Worm (Caenorhabditis elegans): Measurements from ENCODE around the gene apy-1.

apy-1 gene

ce11 chrX:7586588-7586987 is 17.1 kb upstream of the apy-1 start:
- TF ChIP-seq ceh-48 (tag; optimal IDR thresholded peaks at IDR 0.05) (no peak), C08G9.2 (tag; optimal IDR thresholded peaks at IDR 0.05) (peak; percentile 29), ceh-19 (GFP tag; optimal IDR thresholded peaks at IDR 0.05) (no peak)

DNA sequence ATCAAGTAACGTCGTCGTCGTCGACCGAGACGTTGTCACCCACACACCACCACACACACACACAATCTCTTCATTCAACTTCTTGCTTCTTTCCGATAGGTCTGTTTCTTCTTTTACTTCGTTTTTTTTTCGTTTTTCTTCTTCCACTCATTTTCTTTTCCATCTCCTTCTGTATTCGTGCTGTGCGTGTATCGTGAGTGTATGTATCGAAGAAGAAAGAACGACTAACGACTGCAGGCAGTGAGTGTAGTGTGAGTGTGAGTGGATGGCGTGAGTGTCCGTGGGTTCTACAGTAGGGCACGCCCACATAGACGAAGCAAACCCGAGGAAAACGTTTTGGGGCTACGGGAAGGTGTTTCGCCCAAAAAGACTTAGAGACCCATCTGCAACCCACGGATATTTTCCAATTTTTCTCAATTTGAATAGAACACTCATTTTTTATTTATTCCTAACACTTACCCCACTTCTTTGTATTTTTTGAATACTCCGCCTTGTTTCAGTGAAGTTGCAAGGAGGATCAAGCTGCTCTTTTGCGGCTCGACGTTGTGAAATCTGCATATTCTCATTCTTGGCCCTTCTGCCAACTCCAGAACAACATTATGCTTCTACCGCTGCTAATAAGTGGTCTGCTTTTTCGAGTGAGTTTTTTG is 16.2 kb upstream of the apy-1 start, which contains the start of gene adt-2:
Gene adt-2, plus strand, starts transcription at position 600 of the 650 bp plus-strand sequence.
- TF ChIP-seq npax-4 (tag; optimal IDR thresholded peaks at IDR 0.05) (no peak), ceh-48 (tag; optimal IDR thresholded peaks at IDR 0.05) (no peak)

DNA sequence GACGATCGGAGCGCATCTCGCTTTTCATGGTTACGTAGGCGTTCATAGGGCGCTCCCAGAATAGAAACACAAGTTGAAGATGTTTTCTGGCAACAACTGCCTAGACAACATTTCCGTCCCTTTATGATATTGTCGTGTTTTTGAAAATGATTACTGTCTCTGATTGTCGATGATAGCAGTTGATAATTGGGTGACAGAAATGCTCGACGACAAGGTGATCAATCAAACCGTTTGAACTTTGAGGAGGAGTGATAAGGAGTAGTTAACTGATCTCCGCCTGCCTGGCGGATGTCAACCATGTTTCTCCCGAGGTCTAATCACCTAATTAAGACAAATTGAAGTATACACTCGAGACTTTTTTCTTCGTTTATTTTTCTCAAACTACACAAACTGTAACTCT is 14.4 kb upstream of the apy-1 start:
- TF ChIP-seq ceh-2 (tag; optimal IDR thresholded peaks at IDR 0.05) (no peak), ceh-45 (GFP tag; IDR thresholded peaks at IDR 0.05) (no peak), fax-1 (tag; optimal IDR thresholded peaks at IDR 0.05) (no peak), dve-1 (tag; optimal IDR thresholded peaks at IDR 0.05) (no peak), hlh-30 (tag; optimal IDR thresholded peaks at IDR 0.05; ENCODE audit: insufficient read depth) (no peak), odd-2 (tag; optimal IDR thresholded peaks at IDR 0.05) (no peak), C38D4.7 (GFP tag; optimal IDR thresholded peaks at IDR 0.05) (no peak), nhr-11 (tag; optimal IDR thresholded peaks at IDR 0.05) (no peak), K02D7.2 (tag; optimal IDR thresholded peaks at IDR 0.05) (no peak), gmeb-2 (tag; optimal IDR thresholded peaks at IDR 0.05) (no peak), syd-9 (tag; optimal IDR thresholded peaks at IDR 0.05) (no peak)

- TF ChIP-seq unc-42 (tag; optimal IDR thresholded peaks at IDR 0.05) (no peak), K02D7.2 (tag; optimal IDR thresholded peaks at IDR 0.05) (no peak), mec-3 (tag; optimal IDR thresholded peaks at IDR 0.05; ENCODE audit: borderline replicate concordance) (no peak), tbx-2 (tag; optimal IDR thresholded peaks at IDR 0.05) (no peak), hlh-8 (tag; optimal IDR thresholded peaks at IDR 0.05) (no peak), elt-2 (tag; optimal IDR thresholded peaks at IDR 0.05) (no peak), lim-6 (tag; optimal IDR thresholded peaks at IDR 0.05) (no peak)
These were observed 12.7 kb upstream of the apy-1 start for ce11 chrX:7582223-7582622.

DNA sequence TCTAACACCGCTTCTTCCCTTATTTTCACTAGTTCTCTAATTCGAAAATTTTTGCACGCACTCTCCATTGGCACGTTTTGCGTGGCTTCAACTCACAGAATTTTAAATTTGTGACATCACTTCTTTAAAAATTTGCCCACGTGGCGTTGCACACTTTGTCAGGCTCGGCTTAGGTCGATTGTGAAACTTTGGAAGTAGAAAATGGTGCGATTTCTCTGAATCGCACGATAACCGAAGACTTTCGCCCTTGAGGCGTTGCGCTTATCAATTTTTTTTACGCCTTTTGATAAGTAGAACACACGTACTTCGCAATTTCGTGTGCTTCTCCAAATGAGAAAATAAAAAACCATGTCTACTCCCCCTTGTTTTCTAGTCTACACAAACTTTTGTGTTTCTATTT is 8.8 kb upstream of the apy-1 start:
- no peak for TF ChIP-seq unc-86 (tag; optimal IDR thresholded peaks at IDR 0.05)
- TF ChIP-seq elt-2 (tag; optimal IDR thresholded peaks at IDR 0.05): peak; percentile 5
- no peak for TF ChIP-seq ceh-48 (tag; optimal IDR thresholded peaks at IDR 0.05)
- no peak for TF ChIP-seq pat-9 (tag; optimal IDR thresholded peaks at IDR 0.05)

ce11 chrX:7577458-7578158 is 8.1 kb upstream of the apy-1 start:
- no peak for TF ChIP-seq lim-6 (tag; optimal IDR thresholded peaks at IDR 0.05)
- TF ChIP-seq sox-4 (tag; optimal IDR thresholded peaks at IDR 0.05): no peak
- peak; percentile 21 for TF ChIP-seq tbx-2 (tag; optimal IDR thresholded peaks at IDR 0.05)
- no peak for TF ChIP-seq ceh-6 (GFP tag; optimal IDR thresholded peaks at IDR 0.05)
- no peak for TF ChIP-seq fax-1 (tag; optimal IDR thresholded peaks at IDR 0.05)
- no peak for TF ChIP-seq hlh-6 (tag; optimal IDR thresholded peaks at IDR 0.05)
- no peak for TF ChIP-seq T23F11.4 (GFP tag; optimal IDR thresholded peaks at IDR 0.05)
- no peak for TF ChIP-seq pqm-1 (tag; optimal IDR thresholded peaks at IDR 0.05)
- no peak for TF ChIP-seq tbx-7 (tag; optimal IDR thresholded peaks at IDR 0.05)
- peak; percentile 11 for TF ChIP-seq elt-2 (tag; optimal IDR thresholded peaks at IDR 0.05)
- no peak for TF ChIP-seq zip-5 (tag; optimal IDR thresholded peaks at IDR 0.05)
- no peak for TF ChIP-seq gmeb-2 (tag; optimal IDR thresholded peaks at IDR 0.05)
- no peak for TF ChIP-seq ceh-14 (tag; optimal IDR thresholded peaks at IDR 0.05)
- TF ChIP-seq hlh-30 (tag; optimal IDR thresholded peaks at IDR 0.05; ENCODE audit: insufficient read depth): no peak
- no peak for TF ChIP-seq ceh-24 (tag; optimal IDR thresholded peaks at IDR 0.05)
- TF ChIP-seq ttx-3 (tag; optimal IDR thresholded peaks at IDR 0.05): no peak
- TF ChIP-seq ets-4 (tag; optimal IDR thresholded peaks at IDR 0.05): no peak
- no peak for TF ChIP-seq nhr-232 (tag; optimal IDR thresholded peaks at IDR 0.05)
- no peak for TF ChIP-seq ama-1 (optimal IDR thresholded peaks at IDR 0.05)
- TF ChIP-seq dmd-4 (tag; optimal IDR thresholded peaks at IDR 0.05; ENCODE audit: borderline replicate concordance): no peak
- TF ChIP-seq ztf-16 (tag; optimal IDR thresholded peaks at IDR 0.05): no peak
- TF ChIP-seq nfya-1 (tag; optimal IDR thresholded peaks at IDR 0.05): peak; percentile 4
